Worm (Caenorhabditis elegans): Measurements from ENCODE around the gene F15B9.10.

DNA sequence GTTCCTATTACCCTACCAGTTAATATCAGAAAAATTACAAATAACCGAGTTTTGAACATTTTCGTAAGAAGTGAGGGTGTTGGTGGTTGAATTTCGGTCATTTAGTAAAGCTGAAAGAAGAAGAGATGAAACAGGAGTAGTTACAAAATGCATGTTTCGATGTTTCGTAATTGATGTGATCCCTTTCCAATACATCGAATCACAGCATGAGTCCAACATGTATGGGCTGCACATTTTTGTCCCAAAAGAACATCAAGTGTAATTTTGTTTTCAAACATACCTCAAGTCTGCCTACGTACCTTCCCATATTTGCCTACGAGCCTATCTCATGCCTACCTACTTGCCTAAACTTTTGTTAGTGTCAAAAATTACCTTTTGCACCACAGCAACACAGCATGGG, 27.7 kb upstream of the F15B9.10 start, which contains the start of gene W07G4.2:
- TF ChIP-seq lsy-2 (tag; optimal IDR thresholded peaks at IDR 0.05) (no peak), mbf-1 (tag; optimal IDR thresholded peaks at IDR 0.05) (no peak), blmp-1 (tag; optimal IDR thresholded peaks at IDR 0.05; ENCODE audit: insufficient read depth) (no peak), nhr-77 (tag; optimal IDR thresholded peaks at IDR 0.05) (no peak), fos-1 (tag; optimal IDR thresholded peaks at IDR 0.05) (no peak), nhr-23 (tag; optimal IDR thresholded peaks at IDR 0.05) (no peak), lin-11 (tag; optimal IDR thresholded peaks at IDR 0.05) (no peak), nhr-12 (tag; optimal IDR thresholded peaks at IDR 0.05) (no peak), ZK546.5 (tag; optimal IDR thresholded peaks at IDR 0.05) (no peak)

Data from whole organism, L2 larva.